Worm (Caenorhabditis elegans): ENCODE results near the gene W06H8.2.

DNA sequence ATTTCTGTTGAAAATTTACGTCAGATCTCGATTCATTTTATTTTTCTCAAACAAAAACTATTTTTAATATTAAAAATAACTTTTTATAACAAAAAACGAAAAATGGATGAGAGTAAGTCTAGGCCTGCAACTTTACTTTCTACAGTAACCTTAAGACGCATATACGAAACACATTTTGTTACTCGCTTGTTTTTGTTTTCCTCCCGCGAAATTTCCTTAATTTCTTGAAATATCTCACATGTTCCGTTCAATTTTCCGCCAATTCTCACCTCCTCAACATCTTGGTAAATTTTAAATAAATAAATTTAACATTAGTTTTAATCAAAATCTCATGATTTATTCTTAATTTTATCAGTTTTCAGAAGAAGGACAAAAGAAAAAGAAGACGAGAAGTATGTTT is 7.9 kb downstream of the W06H8.2 start:
- no peak for TF ChIP-seq nhr-11 (tag; optimal IDR thresholded peaks at IDR 0.05)
- TF ChIP-seq lin-35 (GFP tag; optimal IDR thresholded peaks at IDR 0.05): no peak
